Fruit fly (Drosophila melanogaster) whole organism, embryonic: ENCODE measurements around the gene dia.

Experiments used
- CG10431 ChIP-seq: fragments of 200-800 bp; sonication (Bioruptor generic); optimal IDR thresholded peaks from 3 replicates; lab custom pipeline; 2018; ENCODE audit warnings: missing biosample characterization, mild to moderate bottlenecking, missing genetic modification characterization
- CG10654 ChIP-seq: fragments of 200-800 bp; sonication (Bioruptor generic); optimal IDR thresholded peaks from 2 replicates; lab custom pipeline; 2016; ENCODE audit warnings: missing biosample characterization, missing genetic modification characterization
- CG11247 ChIP-seq: fragments of 200-800 bp; sonication (Bioruptor generic); IDR thresholded peaks from 2 replicates; pipeline ENCODE4 v1.3.6; 2022; ENCODE audit warnings: missing biosample characterization, missing genetic modification characterization
- CG11560 ChIP-seq: fragments of 200-800 bp; sonication (Bioruptor generic); IDR thresholded peaks from 3 replicates; pipeline ENCODE4 v1.3.6; 2022; ENCODE audit warnings: missing biosample characterization, missing genetic modification characterization
- CG11696 ChIP-seq: fragments of 200-800 bp; sonication (Bioruptor generic); IDR thresholded peaks from 2 replicates; pipeline ENCODE4 v1.3.6; 2022; ENCODE audit warnings: missing biosample characterization, missing genetic modification characterization
- CG12219 ChIP-seq: fragments of 200-800 bp; sonication (Bioruptor generic); optimal IDR thresholded peaks from 3 replicates; lab custom pipeline; 2018; ENCODE audit warnings: missing biosample characterization, mild to moderate bottlenecking, missing genetic modification characterization
- CG12391 ChIP-seq: fragments of 200-800 bp; sonication (Bioruptor generic); optimal IDR thresholded peaks from 3 replicates; lab custom pipeline; 2018; ENCODE audit warnings: missing biosample characterization, mild to moderate bottlenecking, missing genetic modification characterization, moderate library complexity
- CG14667 ChIP-seq: fragments of 200-800 bp; sonication (Bioruptor generic); IDR thresholded peaks from 2 replicates; pipeline ENCODE4 v1.3.6; 2022; ENCODE audit warnings: missing biosample characterization, missing genetic modification characterization
- CG14710 ChIP-seq: fragments of 200-800 bp; sonication (Bioruptor generic); optimal IDR thresholded peaks from 3 replicates; lab custom pipeline; 2019; ENCODE audit warnings: missing biosample characterization, mild to moderate bottlenecking, missing genetic modification characterization, moderate library complexity
- CG17385 ChIP-seq: fragments of 200-800 bp; sonication (Bioruptor generic); optimal IDR thresholded peaks from 3 replicates; lab custom pipeline; 2018; ENCODE audit warnings: missing biosample characterization, mild to moderate bottlenecking, missing genetic modification characterization
- CG18011 ChIP-seq: fragments of 200-800 bp; sonication (Bioruptor generic); optimal IDR thresholded peaks from 2 replicates; lab custom pipeline; 2017; ENCODE audit warnings: missing biosample characterization, missing genetic modification characterization, mild to moderate bottlenecking, moderate library complexity, missing genotype
- CG18262 ChIP-seq: fragments of 200-800 bp; optimal IDR thresholded peaks from 3 replicates; lab custom pipeline; 2019; ENCODE audit warnings: missing biosample characterization, mild to moderate bottlenecking, missing genetic modification characterization, moderate library complexity
- CG31365 ChIP-seq: fragments of 200-800 bp; sonication (Bioruptor generic); optimal IDR thresholded peaks from 2 replicates; lab custom pipeline; 2018; ENCODE audit warnings: missing biosample characterization, mild to moderate bottlenecking, missing genetic modification characterization
- CG33213 ChIP-seq: fragments of 200-800 bp; sonication (Bioruptor generic); optimal IDR thresholded peaks from 3 replicates; lab custom pipeline; 2016; ENCODE audit warnings: missing biosample characterization, missing genetic modification characterization
- CG4617 ChIP-seq: fragments of 200-800 bp; sonication (Bioruptor generic); optimal IDR thresholded peaks from 3 replicates; lab custom pipeline; 2016; ENCODE audit warnings: missing biosample characterization, missing genetic modification characterization, borderline replicate concordance
- CG6689 ChIP-seq: fragments of 200-800 bp; sonication (Bioruptor generic); IDR thresholded peaks from 2 replicates; pipeline ENCODE4 v1.3.6; 2022; ENCODE audit warnings: missing biosample characterization, missing genetic modification characterization
- CG8359 ChIP-seq: fragments of 200-800 bp; sonication (Bioruptor generic); optimal IDR thresholded peaks from 2 replicates; lab custom pipeline; 2017; ENCODE audit warnings: missing biosample characterization, mild to moderate bottlenecking, missing genetic modification characterization, borderline replicate concordance
- Camta ChIP-seq: fragments of 200-800 bp; sonication (Bioruptor generic); optimal IDR thresholded peaks from 2 replicates; lab custom pipeline; 2016; ENCODE audit warnings: missing biosample characterization, missing genetic modification characterization
- D ChIP-seq, 2 experiments: fragments of 200-800 bp in 1 of 2; fragments of >200 bp in 1 of 2; sonication (Bioruptor generic) in 1 of 2; optimal IDR thresholded peaks; 2 replicates in 1 of 2; 3 replicates in 1 of 2; lab custom pipeline; 2017; ENCODE audit warnings: mild to moderate bottlenecking in 1 of 2, missing biosample characterization in 1 of 2, missing genetic modification characterization in 1 of 2, missing genetic modification reagents in 1 of 2
- Dip3 ChIP-seq: fragments of 200-800 bp; sonication (Bioruptor generic); optimal IDR thresholded peaks from 3 replicates; lab custom pipeline; 2016; ENCODE audit warnings: missing biosample characterization, missing genetic modification characterization
- Doc3 ChIP-seq: fragments of 200-800 bp; sonication (Bioruptor generic); IDR thresholded peaks from 3 replicates; pipeline ENCODE4 v1.3.6; 2022; ENCODE audit warnings: missing biosample characterization, missing genetic modification characterization; ENCODE audit not compliant: partially characterized antibody
- Gug ChIP-seq: fragments of 200-800 bp; sonication (Bioruptor generic); IDR thresholded peaks from 4 replicates; pipeline ENCODE4 v1.3.6; 2022; ENCODE audit warnings: missing biosample characterization, missing genetic modification characterization
- HmgD ChIP-seq: fragments of 200-800 bp; sonication (Bioruptor generic); optimal IDR thresholded peaks from 3 replicates; lab custom pipeline; 2016; ENCODE audit warnings: missing biosample characterization, missing genetic modification characterization
- Hr3 ChIP-seq: fragments of 200-800 bp; sonication (Bioruptor generic); optimal IDR thresholded peaks from 3 replicates; lab custom pipeline; 2016; ENCODE audit warnings: missing biosample characterization, missing genetic modification characterization
- Lim3 ChIP-seq: fragments of 200-800 bp; sonication (Bioruptor generic); IDR thresholded peaks from 2 replicates; pipeline ENCODE4 v1.3.6; 2022; ENCODE audit warnings: missing biosample characterization, missing genetic modification characterization
- Nf-YB ChIP-seq: fragments of 200-800 bp; sonication (Bioruptor generic); optimal IDR thresholded peaks from 3 replicates; lab custom pipeline; 2019; ENCODE audit warnings: missing biosample characterization, mild to moderate bottlenecking, missing genetic modification characterization, moderate library complexity
- Ptx1 ChIP-seq: fragments of 200-800 bp; sonication (Bioruptor generic); IDR thresholded peaks from 2 replicates; pipeline ENCODE4 v1.3.6; 2022; ENCODE audit warnings: missing biosample characterization, missing genetic modification characterization
- Ravus ChIP-seq: fragments of 200-800 bp; sonication (Bioruptor generic); IDR thresholded peaks from 2 replicates; pipeline ENCODE4 v1.3.6; 2022; ENCODE audit warnings: missing biosample characterization, missing genetic modification characterization
- Sry-δ ChIP-seq: fragments of 200-800 bp; sonication (Bioruptor generic); optimal IDR thresholded peaks from 2 replicates; lab custom pipeline; 2016; ENCODE audit warnings: missing biosample characterization, missing genetic modification characterization
- Taf1 ChIP-seq: fragments of 200-800 bp; sonication (Bioruptor generic); IDR thresholded peaks from 2 replicates; pipeline ENCODE4 v1.3.6; 2022; ENCODE audit warnings: missing biosample characterization, missing genetic modification characterization
- YL-1 ChIP-seq: fragments of 200-800 bp; sonication (Bioruptor generic); optimal IDR thresholded peaks from 3 replicates; lab custom pipeline; 2017; ENCODE audit warnings: missing biosample characterization, mild to moderate bottlenecking, missing genetic modification characterization
- al ChIP-seq: fragments of 200-800 bp; sonication (Bioruptor generic); IDR thresholded peaks from 2 replicates; pipeline ENCODE4 v1.3.6; 2022; ENCODE audit warnings: missing biosample characterization, missing genetic modification characterization
- ara ChIP-seq: fragments of 200-800 bp; sonication (Bioruptor generic); IDR thresholded peaks from 2 replicates; pipeline ENCODE4 v1.3.6; 2022; ENCODE audit warnings: missing biosample characterization, missing genetic modification characterization
- ase ChIP-seq: fragments of 200-800 bp; sonication (Bioruptor generic); IDR thresholded peaks from 3 replicates; pipeline ENCODE4 v1.3.6; 2022; ENCODE audit warnings: missing biosample characterization, missing genetic modification characterization
- crol ChIP-seq: fragments of 200-800 bp; sonication (Bioruptor generic); IDR thresholded peaks from 2 replicates; pipeline ENCODE4 v1.3.6; 2022; ENCODE audit warnings: missing biosample characterization, missing genetic modification characterization
- danr ChIP-seq: fragments of 200-800 bp; sonication (Bioruptor generic); IDR thresholded peaks from 2 replicates; pipeline ENCODE4 v1.3.6; 2022; ENCODE audit warnings: missing biosample characterization, missing genetic modification characterization
- dm ChIP-seq: fragments of 200-800 bp; sonication (Bioruptor generic); optimal IDR thresholded peaks from 3 replicates; lab custom pipeline; 2016; ENCODE audit warnings: missing biosample characterization, missing genetic modification characterization
- fd3F ChIP-seq: fragments of 200-800 bp; sonication (Bioruptor generic); optimal IDR thresholded peaks from 2 replicates; lab custom pipeline; 2018; ENCODE audit warnings: missing biosample characterization, mild to moderate bottlenecking, missing genetic modification characterization, moderate library complexity
- gcm2 ChIP-seq: fragments of 200-800 bp; sonication (Bioruptor generic); optimal IDR thresholded peaks from 2 replicates; lab custom pipeline; 2016; ENCODE audit warnings: missing biosample characterization, missing genetic modification characterization
- hb ChIP-seq: fragments of 200-800 bp; sonication (Bioruptor generic); IDR thresholded peaks from 3 replicates; pipeline ENCODE4 v1.3.6; 2022; ENCODE audit warnings: missing biosample characterization, missing genetic modification characterization; ENCODE audit not compliant: partially characterized antibody
- jumu ChIP-seq: fragments of 200-800 bp; sonication (Bioruptor generic); optimal IDR thresholded peaks from 3 replicates; lab custom pipeline; 2016; ENCODE audit warnings: missing biosample characterization, missing genetic modification characterization
- nmo ChIP-seq: fragments of 200-800 bp; sonication (Bioruptor generic); optimal IDR thresholded peaks from 2 replicates; lab custom pipeline; 2018; ENCODE audit warnings: missing biosample characterization, mild to moderate bottlenecking, missing genetic modification characterization, moderate library complexity
- pan ChIP-seq, 4 experiments: fragments of >200 bp in 3 of 4; fragments of 200-800 bp in 1 of 4; sonication (Bioruptor generic) in 1 of 4; optimal IDR thresholded peaks in 3 of 4; IDR thresholded peaks in 1 of 4; 2 replicates each; pipeline versions ENCODE4 v1.3.6 to Lab custom; 2017 to 2022; ENCODE audit warnings: missing biosample characterization in 2 of 4, missing genetic modification characterization in 2 of 4, mixed read lengths in 1 of 4
- row ChIP-seq: fragments of 200-800 bp; sonication (Bioruptor generic); IDR thresholded peaks from 3 replicates; pipeline ENCODE4 v1.3.6; 2022; ENCODE audit warnings: missing biosample characterization, missing genetic modification characterization
- sisA ChIP-seq: fragments of 200-800 bp; sonication (Bioruptor generic); IDR thresholded peaks from 2 replicates; pipeline ENCODE4 v1.3.6; 2022; ENCODE audit warnings: missing biosample characterization, missing genetic modification characterization
- ssp ChIP-seq: fragments of 200-800 bp; sonication (Bioruptor generic); IDR thresholded peaks from 2 replicates; pipeline ENCODE4 v1.3.6; 2022; ENCODE audit warnings: missing biosample characterization, missing genetic modification characterization
- vvl ChIP-seq: fragments of 200-800 bp; sonication (Bioruptor generic); IDR thresholded peaks from 2 replicates; pipeline ENCODE4 v1.3.6; 2022; ENCODE audit warnings: missing biosample characterization, missing genetic modification characterization
- zfh1 ChIP-seq: fragments of 200-800 bp; sonication (Bioruptor generic); IDR thresholded peaks from 3 replicates; pipeline ENCODE4 v1.3.6; 2022; ENCODE audit warnings: missing biosample characterization, missing genetic modification characterization

Gene dia

DNA sequence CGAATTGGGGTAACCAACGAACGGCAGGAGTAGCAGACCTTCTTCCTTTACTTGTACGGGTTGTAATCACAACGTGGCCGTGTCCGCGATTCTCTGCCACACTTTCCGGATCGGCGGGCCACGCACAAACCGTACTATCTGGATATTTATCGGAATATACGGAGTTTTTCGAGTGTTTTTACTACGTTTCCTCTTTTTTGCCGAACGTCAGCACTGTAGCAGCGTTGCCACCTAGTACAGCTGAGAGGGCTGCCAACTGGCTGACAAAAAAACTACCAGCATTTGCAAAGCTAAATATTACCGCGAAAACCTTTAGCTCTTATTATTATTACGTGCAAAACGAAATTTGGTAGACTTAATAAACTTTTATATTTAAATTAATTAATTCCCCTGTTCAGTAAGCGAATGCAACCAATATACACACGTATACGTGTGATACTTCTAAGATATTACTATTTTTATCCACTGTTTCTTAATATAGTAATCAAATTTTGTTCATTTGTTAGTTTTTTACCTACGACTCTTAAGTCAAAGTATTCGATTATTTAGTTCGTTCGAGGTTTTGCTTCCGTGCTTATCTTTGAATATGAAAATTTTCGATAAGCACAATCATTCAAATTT, 23.8 kb upstream of the dia start, which contains the start of gene TM9SF2 (continued):
- 0 out of 2 replicates have a peak, but pooled peaks have one; percentile 39 for TF ChIP-seq CG11696 (GFP tag; lab: Robert Waterston, UW)
- peak; percentile 30 for TF ChIP-seq nmo
- peak; percentile 80 for TF ChIP-seq CG4617 (GFP tag; lab: Kevin White, UChicago)
- TF ChIP-seq gcm2 (GFP tag; lab: Kevin White, UChicago): no peak
- TF ChIP-seq Ravus: no peak
- TF ChIP-seq CG31365 (tag; lab: Kevin White, UChicago): no peak
- TF ChIP-seq CG18011 (GFP tag; lab: Kevin White, UChicago): peak; percentile 2
- TF ChIP-seq CG10654: peak; percentile 0
- TF ChIP-seq HmgD (GFP tag; lab: Kevin White, UChicago): peak; percentile 36
- no peak for TF ChIP-seq pan (optimal IDR thresholded peaks at IDR 0.05; lab: Kevin White, UChicago)
- TF ChIP-seq pan (GFP tag; optimal IDR thresholded peaks at IDR 0.05 in 1 of 2, IDR thresholded peaks at IDR 0.05 in 1 of 2): peak in 1 of 2 experiments; percentile 37
- TF ChIP-seq CG14710: peak; percentile 27
- 0 out of 3 replicates have a peak, but pooled peaks have one; percentile 27 for TF ChIP-seq zfh1 (GFP tag; lab: Robert Waterston, UW)
- peak; percentile 52 for TF ChIP-seq YL-1 (GFP tag; lab: Kevin White, UChicago)
- TF ChIP-seq Ptx1 (GFP tag; lab: Robert Waterston, UW): 0 out of 2 replicates have a peak, but pooled peaks have one; percentile 34
- 0 out of 2 replicates have a peak, but pooled peaks have one; percentile 11 for TF ChIP-seq CG14667
- peak; percentile 76 for TF ChIP-seq D (optimal IDR thresholded peaks at IDR 0.05; lab: Kevin White, UChicago)
- no peak for TF ChIP-seq D (GFP tag; optimal IDR thresholded peaks at IDR 0.05; lab: Kevin White, UChicago)
- no peak for TF ChIP-seq Doc3
- peak; percentile 26 for TF ChIP-seq Camta (GFP tag; lab: Kevin White, UChicago)
- 0 out of 2 replicates have a peak, but pooled peaks have one; percentile 13 for TF ChIP-seq CG11247
- peak; percentile 3 for TF ChIP-seq CG18262 (tag; lab: Kevin White, UChicago)
- peak; percentile 35 for TF ChIP-seq Hr3 (GFP tag; lab: Kevin White, UChicago)
- 0 out of 3 replicates have a peak, but pooled peaks have one; percentile 49 for TF ChIP-seq hb
- TF ChIP-seq CG10431 (GFP tag; lab: Kevin White, UChicago): no peak
- TF ChIP-seq CG8359: no peak
- TF ChIP-seq danr: no peak
- TF ChIP-seq ase (GFP tag; lab: Robert Waterston, UW): peak; percentile 13; the same call in 1 of the 3 replicates
- TF ChIP-seq dm (GFP tag; lab: Kevin White, UChicago): peak; percentile 7
- TF ChIP-seq Gug: peak; percentile 47; the same call in 3 of the 4 replicates
- TF ChIP-seq CG6689 (GFP tag; lab: Robert Waterston, UW): no peak
- TF ChIP-seq Sry-δ (GFP tag; lab: Kevin White, UChicago): no peak
- TF ChIP-seq CG12391 (tag; lab: Kevin White, UChicago): peak; percentile 34
- peak; percentile 18 for TF ChIP-seq jumu (GFP tag; lab: Kevin White, UChicago)
- peak; percentile 33 for TF ChIP-seq CG17385 (GFP tag; lab: Kevin White, UChicago)
- peak; percentile 24 for TF ChIP-seq Dip3 (GFP tag; lab: Kevin White, UChicago)
- TF ChIP-seq Nf-YB (GFP tag; lab: Kevin White, UChicago): no peak
- no peak for TF ChIP-seq Taf1 (GFP tag; lab: Robert Waterston, UW)
- TF ChIP-seq vvl (GFP tag; lab: Robert Waterston, UW): peak; percentile 45; the same call in 1 of the 2 replicates
- TF ChIP-seq CG12219 (GFP tag; lab: Kevin White, UChicago): peak; percentile 0
- peak; percentile 12; the same call in 1 of the 2 replicates for TF ChIP-seq ara
- no peak for TF ChIP-seq Lim3
- TF ChIP-seq CG11560 (tag; lab: Robert Waterston, UW): no peak
- peak; percentile 23; the same call in 1 of the 2 replicates for TF ChIP-seq ssp (GFP tag; lab: Robert Waterston, UW)
- TF ChIP-seq CG33213: no peak
- peak; percentile 60 for TF ChIP-seq row
- 0 out of 2 replicates have a peak, but pooled peaks have one; percentile 19 for TF ChIP-seq al (GFP tag; lab: Robert Waterston, UW)
- peak; percentile 25; the same call in 1 of the 2 replicates for TF ChIP-seq sisA
- TF ChIP-seq fd3F (GFP tag; lab: Kevin White, UChicago): no peak
- no peak for TF ChIP-seq crol
